Worm (Caenorhabditis elegans): Measurements from ENCODE around the gene rars-1.

DNA sequence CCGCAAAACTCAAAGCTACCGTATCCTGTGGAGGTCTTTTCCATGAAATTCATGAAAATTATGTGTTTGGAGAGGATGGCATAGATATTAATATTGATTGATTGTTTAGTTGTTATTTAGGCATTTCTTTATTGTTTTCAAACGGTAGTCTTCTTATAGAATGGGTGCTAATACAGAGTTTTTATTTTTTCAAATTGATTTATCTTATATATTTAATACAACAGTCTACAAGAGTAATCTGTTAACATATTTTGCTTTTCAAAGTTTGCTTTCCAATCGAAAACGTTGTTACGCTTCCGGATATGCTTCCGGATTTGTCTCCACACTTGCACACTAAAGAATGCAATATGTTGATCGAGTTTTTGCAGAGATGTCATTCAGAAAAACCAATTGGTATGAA lies 50.2 kb downstream of the rars-1 start, which contains the start of gene C35D10.17:
- no peak for TF ChIP-seq fos-1 (tag; optimal IDR thresholded peaks at IDR 0.05)
- TF ChIP-seq fkh-10 (GFP tag; optimal IDR thresholded peaks at IDR 0.05), result no peak
- no peak for TF ChIP-seq unc-62 (GFP tag; optimal IDR thresholded peaks at IDR 0.05)
- no peak for TF ChIP-seq ceh-9 (tag; optimal IDR thresholded peaks at IDR 0.05)
- no peak for TF ChIP-seq nhr-28 (tag; optimal IDR thresholded peaks at IDR 0.05)
- no peak for TF ChIP-seq unc-39 (tag; optimal IDR thresholded peaks at IDR 0.05)
- TF ChIP-seq ztf-4 (tag; optimal IDR thresholded peaks at IDR 0.05), result no peak

Data from whole organism, L3 larva.